Worm (Caenorhabditis elegans): ENCODE measurements around the gene ZK1127.5.
"Not testable (repeated sequence)": the region's sequence is repeated elsewhere in the genome, so short reads cannot be mapped to it uniquely, and the experiment has no call there.

ZK1127.5 gene

DNA sequence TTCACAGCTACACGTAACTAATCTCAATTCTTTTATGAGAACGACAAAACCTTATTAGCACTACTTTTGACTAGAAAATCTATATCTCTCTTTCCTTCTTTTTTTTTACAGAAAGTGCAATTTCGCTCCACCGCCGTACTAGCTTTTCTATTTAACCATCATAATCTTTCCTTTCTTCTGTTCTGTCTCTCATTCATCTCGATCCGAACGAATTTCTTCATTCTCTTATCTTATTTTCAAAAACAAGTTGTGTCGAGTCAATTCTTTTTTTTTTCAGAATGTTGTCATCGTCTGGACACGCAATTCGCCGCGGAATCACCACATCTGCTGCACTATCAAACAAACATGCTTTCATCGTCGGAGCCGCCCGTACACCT, 23.1 kb downstream of the ZK1127.5 start, which contains the start of gene kat-1:
Gene kat-1 (plus strand): TSS at position 278 of the 377 bp plus-strand sequence.
- no peak for TF ChIP-seq nhr-77 (tag; optimal IDR thresholded peaks at IDR 0.05)
- no peak for TF ChIP-seq mml-1 (tag; optimal IDR thresholded peaks at IDR 0.05)
- TF ChIP-seq nhr-25 (tag; optimal IDR thresholded peaks at IDR 0.05) = no peak
- no peak for TF ChIP-seq ceh-82 (tag; optimal IDR thresholded peaks at IDR 0.05)
- TF ChIP-seq elt-2 (tag; optimal IDR thresholded peaks at IDR 0.05) = no peak
- no peak for TF ChIP-seq pha-4 (tag; optimal IDR thresholded peaks at IDR 0.05)
- TF ChIP-seq ceh-28 (tag; optimal IDR thresholded peaks at IDR 0.05) = no peak

- TF ChIP-seq mml-1 (tag; optimal IDR thresholded peaks at IDR 0.05) (no peak), ama-1 (optimal IDR thresholded peaks at IDR 0.05) (peak; percentile 17)
Observed at ce11 chrII:7075564-7076228, 25.2 kb downstream of the ZK1127.5 start, which contains the start of gene T02G5.7. T02G5.7 (plus strand) TSS chrII:7075614.

ce11 chrII:7084021-7084420, 33.5 kb downstream of the ZK1127.5 start, which contains the start of the genes T02G5.14 and T02G5.15:
T02G5.14 (plus strand) TSS chrII:7084321.
T02G5.15 (plus strand) TSS chrII:7084321.
- TF ChIP-seq hmg-11, R02D3.7, nhr-76 (tag; optimal IDR thresholded peaks at IDR 0.05): not testable (repeated sequence)

DNA sequence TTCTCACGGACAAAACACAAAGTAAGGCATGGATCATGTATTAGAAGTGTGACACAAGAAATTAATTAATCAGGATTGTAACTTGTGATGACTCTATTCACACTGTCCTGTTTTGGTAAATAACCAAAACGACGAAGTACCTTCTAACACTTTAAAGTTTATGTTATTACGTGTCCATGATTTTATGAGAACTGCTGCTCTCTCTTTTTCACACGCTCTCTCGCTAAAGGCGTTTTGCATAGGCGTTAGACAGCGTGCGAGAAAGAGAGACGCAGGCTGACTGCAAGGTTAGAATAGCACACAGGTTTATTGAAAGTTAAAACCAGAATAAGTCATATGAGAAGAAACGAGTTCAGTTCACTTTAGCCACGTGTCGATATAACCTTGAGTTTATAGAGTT, 39.6 kb downstream of the ZK1127.5 start:
- TF ChIP-seq nhr-25 (tag; optimal IDR thresholded peaks at IDR 0.05) (peak; percentile 71), nhr-77 (tag; optimal IDR thresholded peaks at IDR 0.05) (no peak), egl-5 (tag; optimal IDR thresholded peaks at IDR 0.05) (peak; percentile 31)

- TF ChIP-seq zag-1 (tag; optimal IDR thresholded peaks at IDR 0.05) = no peak
- TF ChIP-seq tbx-2 (tag; optimal IDR thresholded peaks at IDR 0.05) = no peak
- TF ChIP-seq ceh-9 (tag; optimal IDR thresholded peaks at IDR 0.05) = no peak
Observed at ce11 chrII:7090852-7091251, 40.4 kb downstream of the ZK1127.5 start.

DNA sequence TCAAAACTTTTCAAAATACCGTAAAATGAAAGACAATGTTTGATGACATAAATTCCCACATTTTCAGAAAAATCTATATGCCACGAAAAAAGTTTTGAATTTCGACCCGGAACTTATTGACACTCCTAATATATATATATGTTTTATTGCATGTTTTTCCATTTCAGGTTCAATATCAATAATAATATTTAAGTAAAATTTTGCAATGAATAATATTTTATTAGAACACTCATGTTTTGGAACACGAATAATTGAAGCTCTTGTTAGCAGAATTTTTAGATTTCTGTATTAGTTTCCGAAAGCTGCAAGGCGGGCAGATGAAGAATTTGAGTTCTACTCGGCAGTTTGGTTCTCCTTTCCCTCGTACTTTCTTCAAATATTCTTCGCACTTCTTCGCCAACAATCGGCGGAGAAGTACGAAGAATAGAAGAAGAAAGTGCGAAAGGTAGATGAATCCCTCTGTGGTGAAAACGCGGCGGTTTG, 42.9 kb downstream of the ZK1127.5 start, which contains the start of gene T02G5.3:
Gene T02G5.3 (plus strand): TSS at position 51 of the 483 bp plus-strand sequence.
- TF ChIP-seq daf-12 (tag; optimal IDR thresholded peaks at IDR 0.05) (no peak), nhr-23 (tag; optimal IDR thresholded peaks at IDR 0.05) (no peak), eor-1 (tag; optimal IDR thresholded peaks at IDR 0.05) (no peak), R02D3.7 (tag; optimal IDR thresholded peaks at IDR 0.05) (no peak), skn-1 (tag; optimal IDR thresholded peaks at IDR 0.05) (no peak), tbx-2 (tag; optimal IDR thresholded peaks at IDR 0.05) (no peak), egl-5 (tag; optimal IDR thresholded peaks at IDR 0.05) (no peak), ceh-82 (tag; optimal IDR thresholded peaks at IDR 0.05) (no peak), nhr-43 (tag; optimal IDR thresholded peaks at IDR 0.05; ENCODE audit: poor library complexity, severe bottlenecking) (no peak), elt-1 (tag; optimal IDR thresholded peaks at IDR 0.05) (no peak), ama-1 (optimal IDR thresholded peaks at IDR 0.05) (no peak), nhr-28 (tag; optimal IDR thresholded peaks at IDR 0.05) (no peak), elt-3 (tag; optimal IDR thresholded peaks at IDR 0.05) (no peak), nhr-25 (tag; optimal IDR thresholded peaks at IDR 0.05) (no peak), ztf-4 (tag; optimal IDR thresholded peaks at IDR 0.05) (no peak), zag-1 (tag; optimal IDR thresholded peaks at IDR 0.05) (no peak), mml-1 (tag; optimal IDR thresholded peaks at IDR 0.05) (no peak), ceh-28 (tag; optimal IDR thresholded peaks at IDR 0.05) (no peak), nhr-77 (tag; optimal IDR thresholded peaks at IDR 0.05) (no peak), fkh-10 (GFP tag; optimal IDR thresholded peaks at IDR 0.05) (no peak)

DNA sequence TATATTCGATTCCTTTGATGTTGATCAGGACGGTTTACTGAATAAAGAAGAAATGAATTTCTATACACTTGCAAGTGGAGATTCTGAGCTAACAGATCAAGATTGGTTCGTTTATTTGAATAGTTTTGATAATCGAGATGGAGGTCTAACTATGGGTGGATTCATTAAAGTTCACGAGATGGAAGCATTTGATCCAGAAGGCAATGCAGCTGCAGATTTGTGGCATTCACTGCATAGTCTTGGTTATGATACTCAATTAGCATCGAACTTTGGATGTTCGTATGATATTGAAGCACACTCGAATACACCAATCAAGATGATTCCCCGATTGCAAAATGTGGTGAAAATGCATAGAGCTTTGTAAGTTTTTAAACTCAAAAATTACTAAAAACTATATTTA, 45.5 kb downstream of the ZK1127.5 start:
- TF ChIP-seq fos-1 (tag; optimal IDR thresholded peaks at IDR 0.05) (no peak), ceh-28 (tag; optimal IDR thresholded peaks at IDR 0.05) (no peak), skn-1 (tag; optimal IDR thresholded peaks at IDR 0.05) (no peak)

DNA sequence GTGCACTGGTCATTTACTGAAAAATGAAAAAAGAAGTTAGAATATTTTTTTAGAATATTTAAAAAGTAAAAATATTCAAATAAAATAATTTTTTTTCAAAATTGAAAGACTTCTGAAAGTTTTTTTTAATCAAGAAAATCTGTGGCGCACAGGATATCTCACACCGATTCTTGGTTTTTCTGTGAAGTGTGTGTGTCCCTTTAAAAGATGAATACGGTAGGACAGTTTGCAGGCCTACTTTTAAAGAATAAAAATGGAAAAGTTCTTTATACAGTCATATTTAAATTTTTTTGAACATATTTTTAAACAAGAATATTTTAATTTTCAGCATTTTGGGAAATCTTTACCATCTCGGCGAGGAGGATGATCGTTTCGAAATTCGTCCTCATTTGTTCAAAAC, 48.1 kb downstream of the ZK1127.5 start, which contains the start of gene mct-5:
Gene mct-5 (minus strand): TSS at position 16 of the 400 bp plus-strand sequence.
- TF ChIP-seq tbx-2 (tag; optimal IDR thresholded peaks at IDR 0.05) (no peak), nhr-23 (tag; optimal IDR thresholded peaks at IDR 0.05) (no peak), lin-39 (tag; optimal IDR thresholded peaks at IDR 0.05) (no peak), ceh-28 (tag; optimal IDR thresholded peaks at IDR 0.05) (no peak), fkh-2 (tag; optimal IDR thresholded peaks at IDR 0.05) (no peak), sea-2 (GFP tag; optimal IDR thresholded peaks at IDR 0.05) (no peak), eor-1 (tag; optimal IDR thresholded peaks at IDR 0.05) (no peak), zag-1 (tag; optimal IDR thresholded peaks at IDR 0.05) (no peak), egl-5 (tag; optimal IDR thresholded peaks at IDR 0.05) (no peak)

Measured in whole organism, L3 larva.